Worm (Caenorhabditis elegans) whole organism, L3 larva: ENCODE results near the gene gst-40.
"Not testable (repeated sequence)": the region's sequence is repeated elsewhere in the genome, so short reads cannot be mapped to it uniquely, and the experiment has no call there.

ENCODE experiments used
- R02D3.7 ChIP-seq: fragments of 150-350 bp; optimal IDR thresholded peaks from 2 replicates; lab custom pipeline; 2014; ENCODE audit warnings: missing biosample characterization, missing genetic modification characterization
- ZK546.5 ChIP-seq: sonication (generic microtip); optimal IDR thresholded peaks from 2 replicates; lab custom pipeline; 2017; ENCODE audit warnings: missing biosample characterization, missing genetic modification characterization
- aly-2 ChIP-seq: fragments of 150-350 bp; optimal IDR thresholded peaks from 2 replicates; lab custom pipeline; 2014; ENCODE audit warnings: missing biosample characterization, missing genetic modification characterization
- ama-1 ChIP-seq: fragments of 150-350 bp; optimal IDR thresholded peaks from 2 replicates; lab custom pipeline; 2018
- ceh-28 ChIP-seq: fragments of 150-350 bp; optimal IDR thresholded peaks from 2 replicates; lab custom pipeline; 2014; ENCODE audit warnings: missing biosample characterization, missing genetic modification reagents, missing genetic modification characterization
- ceh-9 ChIP-seq: sonication (generic microtip); optimal IDR thresholded peaks from 2 replicates; lab custom pipeline; 2018; ENCODE audit warnings: missing biosample characterization, missing genetic modification characterization
- daf-12 ChIP-seq: fragments of 150-350 bp; optimal IDR thresholded peaks from 2 replicates; lab custom pipeline; 2014; ENCODE audit warnings: missing biosample characterization, missing genetic modification reagents, missing genetic modification characterization
- egl-27 ChIP-seq: sonication (generic microtip); optimal IDR thresholded peaks from 4 replicates; lab custom pipeline; 2017; ENCODE audit warnings: missing biosample characterization, missing genetic modification reagents, missing genetic modification characterization
- elt-3 ChIP-seq, 3 experiments: fragments of 150-350 bp in 1 of 3; sonication (generic microtip) in 2 of 3; optimal IDR thresholded peaks; 2 replicates in 2 of 3; 4 replicates in 1 of 3; lab custom pipeline; 2014 to 2017; ENCODE audit warnings: missing biosample characterization in 3 of 3, missing genetic modification characterization in 3 of 3
- eor-1 ChIP-seq, 2 experiments: fragments of 150-350 bp; optimal IDR thresholded peaks; 2 replicates each; lab custom pipeline; 2014 to 2018; ENCODE audit warnings: missing biosample characterization in 2 of 2, missing genetic modification characterization in 2 of 2
- fkh-10 ChIP-seq: sonication (generic microtip); optimal IDR thresholded peaks from 2 replicates; lab custom pipeline; 2017; ENCODE audit warnings: missing biosample characterization, missing genetic modification reagents, missing genetic modification characterization
- fos-1 ChIP-seq: fragments of 150-350 bp; optimal IDR thresholded peaks from 2 replicates; lab custom pipeline; 2014; ENCODE audit warnings: missing biosample characterization, missing genetic modification characterization
- hmg-11 ChIP-seq: sonication (generic microtip); optimal IDR thresholded peaks from 2 replicates; lab custom pipeline; 2016; ENCODE audit warnings: missing genetic modification characterization, missing compliant biosample characterization
- jun-1 ChIP-seq: fragments of 150-350 bp; optimal IDR thresholded peaks from 2 replicates; lab custom pipeline; 2014; ENCODE audit warnings: missing biosample characterization, missing genetic modification reagents, missing genetic modification characterization
- lin-15B ChIP-seq: fragments of 150-350 bp; optimal IDR thresholded peaks from 2 replicates; lab custom pipeline; 2014; ENCODE audit warnings: missing biosample characterization, missing genetic modification characterization
- lin-39 ChIP-seq: fragments of 150-350 bp; optimal IDR thresholded peaks from 2 replicates; lab custom pipeline; 2018; ENCODE audit warnings: missing biosample characterization, missing genetic modification reagents, missing genetic modification characterization
- mdl-1 ChIP-seq: fragments of 150-350 bp; optimal IDR thresholded peaks from 2 replicates; lab custom pipeline; 2014; ENCODE audit warnings: missing biosample characterization, missing genetic modification characterization
- nfya-1 ChIP-seq: sonication (generic microtip); optimal IDR thresholded peaks from 2 replicates; lab custom pipeline; 2017; ENCODE audit warnings: missing genetic modification characterization, mild to moderate bottlenecking, missing compliant biosample characterization, antibody characterized with exemption, moderate library complexity; ENCODE audit not compliant: insufficient read depth
- nhr-11 ChIP-seq: fragments of 150-350 bp; optimal IDR thresholded peaks from 2 replicates; lab custom pipeline; 2014; ENCODE audit warnings: missing biosample characterization, missing genetic modification characterization
- nhr-12 ChIP-seq: fragments of 150-350 bp; optimal IDR thresholded peaks from 2 replicates; lab custom pipeline; 2014; ENCODE audit warnings: missing biosample characterization, missing genetic modification characterization
- nhr-23 ChIP-seq: fragments of 150-350 bp; optimal IDR thresholded peaks from 2 replicates; lab custom pipeline; 2014; ENCODE audit warnings: missing biosample characterization, missing genetic modification reagents, missing genetic modification characterization
- nhr-237 ChIP-seq: fragments of 150-350 bp; optimal IDR thresholded peaks from 2 replicates; lab custom pipeline; 2014; ENCODE audit warnings: missing biosample characterization, missing genetic modification characterization
- nhr-25 ChIP-seq: sonication (generic microtip); optimal IDR thresholded peaks from 2 replicates; lab custom pipeline; 2017; ENCODE audit warnings: missing biosample characterization, missing genetic modification characterization
- nhr-28 ChIP-seq: fragments of 150-350 bp; optimal IDR thresholded peaks from 2 replicates; lab custom pipeline; 2014; ENCODE audit warnings: missing biosample characterization, missing genetic modification characterization
- nhr-67 ChIP-seq: fragments of 150-350 bp; optimal IDR thresholded peaks from 2 replicates; lab custom pipeline; 2014; ENCODE audit warnings: missing biosample characterization, missing genetic modification characterization
- nhr-76 ChIP-seq: fragments of 150-350 bp; sonication (generic microtip); optimal IDR thresholded peaks from 5 replicates; lab custom pipeline; 2014; ENCODE audit warnings: missing biosample characterization, missing genetic modification characterization
- nhr-77 ChIP-seq: fragments of 150-350 bp; optimal IDR thresholded peaks from 2 replicates; lab custom pipeline; 2014; ENCODE audit warnings: missing biosample characterization, missing genetic modification characterization
- pha-4 ChIP-seq: fragments of 150-350 bp; optimal IDR thresholded peaks from 2 replicates; lab custom pipeline; 2014; ENCODE audit warnings: missing biosample characterization, missing genetic modification reagents, missing genetic modification characterization
- pqm-1 ChIP-seq: fragments of 150-350 bp; optimal IDR thresholded peaks from 2 replicates; lab custom pipeline; 2017; ENCODE audit warnings: missing biosample characterization, missing genetic modification characterization, inconsistent platforms
- sea-2 ChIP-seq: fragments of 150-350 bp; sonication (generic microtip); optimal IDR thresholded peaks from 4 replicates; lab custom pipeline; 2014; ENCODE audit warnings: missing biosample characterization, missing genetic modification reagents, missing genetic modification characterization
- skn-1 ChIP-seq: fragments of 150-350 bp; optimal IDR thresholded peaks from 2 replicates; lab custom pipeline; 2014; ENCODE audit warnings: missing biosample characterization, missing genetic modification characterization
- snpc-4 ChIP-seq: fragments of 150-350 bp; optimal IDR thresholded peaks from 2 replicates; lab custom pipeline; 2014; ENCODE audit warnings: missing biosample characterization, missing genetic modification characterization
- tbx-2 ChIP-seq: sonication (generic microtip); optimal IDR thresholded peaks from 2 replicates; lab custom pipeline; 2016; ENCODE audit warnings: mild to moderate bottlenecking, missing genetic modification characterization, missing compliant biosample characterization
- unc-39 ChIP-seq: sonication (generic microtip); optimal IDR thresholded peaks from 4 replicates; lab custom pipeline; 2017; ENCODE audit warnings: missing biosample characterization, missing genetic modification characterization
- unc-62 ChIP-seq: fragments of 150-350 bp; sonication (generic microtip); optimal IDR thresholded peaks from 4 replicates; lab custom pipeline; 2014; ENCODE audit warnings: missing biosample characterization, missing genetic modification reagents, missing genetic modification characterization
- zag-1 ChIP-seq: fragments of 150-350 bp; optimal IDR thresholded peaks from 2 replicates; lab custom pipeline; 2014; ENCODE audit warnings: missing biosample characterization, missing genetic modification characterization
- ztf-11 ChIP-seq: fragments of 150-350 bp; optimal IDR thresholded peaks from 2 replicates; lab custom pipeline; 2014; ENCODE audit warnings: missing biosample characterization, missing genetic modification characterization
- ztf-4 ChIP-seq: fragments of 150-350 bp; optimal IDR thresholded peaks from 2 replicates; lab custom pipeline; 2014; ENCODE audit warnings: missing biosample characterization, missing genetic modification characterization

gst-40 gene

DNA sequence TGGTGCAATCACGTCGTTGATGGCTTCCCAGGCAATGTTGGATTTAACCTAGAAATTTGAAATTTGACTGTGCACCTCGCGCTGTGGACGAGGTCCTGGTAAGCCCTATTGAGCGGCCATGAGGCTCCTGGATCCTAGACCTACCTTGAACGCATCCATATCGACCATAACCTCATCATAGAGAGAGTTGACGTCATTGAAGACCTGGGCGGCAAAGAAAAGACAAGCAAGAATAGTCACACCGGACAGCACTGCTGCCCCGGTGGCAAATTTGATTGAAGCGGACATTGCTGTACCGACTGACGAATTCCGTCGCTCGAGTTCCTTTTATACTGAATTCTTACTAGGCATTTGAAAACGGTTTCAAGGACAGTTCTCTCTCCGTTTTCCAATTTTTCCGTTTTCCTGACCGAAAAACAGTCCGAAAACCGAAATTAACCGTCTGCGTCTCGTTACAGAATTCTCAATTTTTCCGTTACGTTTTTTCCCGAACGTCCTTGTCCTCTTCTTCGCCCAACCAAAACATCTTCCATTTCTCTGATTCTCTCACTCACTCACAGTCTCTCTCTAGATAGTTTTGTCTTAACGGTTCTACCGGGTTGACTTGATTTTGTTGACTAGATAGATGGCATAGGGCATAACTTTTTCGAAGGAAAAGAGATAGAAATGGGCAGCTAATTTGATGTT is 3.2 kb downstream of the gst-40 start, which contains the start of gene col-103:
Gene col-103 (minus strand): TSS at position 302 of the 687 bp plus-strand sequence.
- TF ChIP-seq ama-1 (lab: Kevin White, UChicago) (peak; percentile 88), nhr-77 (tag; lab: Kevin White, UChicago) (no peak), nhr-23 (peak; percentile 23), nhr-12 (tag; lab: Kevin White, UChicago) (no peak), unc-62 (GFP tag; lab: Kevin White, UChicago) (peak; percentile 14), nhr-25 (no peak), jun-1 (tag; lab: Kevin White, UChicago) (no peak), snpc-4 (no peak), pha-4 (no peak), unc-39 (tag; lab: Kevin White, UChicago) (no peak), nhr-67 (tag; lab: Kevin White, UChicago) (no peak), nhr-237 (tag; lab: Kevin White, UChicago) (no peak), ztf-11 (tag; lab: Kevin White, UChicago) (no peak), tbx-2 (no peak), mdl-1 (tag; lab: Kevin White, UChicago) (no peak), aly-2 (tag; lab: Kevin White, UChicago) (no peak), pqm-1 (tag; lab: Kevin White, UChicago) (no peak), elt-3 (tag; optimal IDR thresholded peaks at IDR 0.05; lab: Kevin White, UChicago) (no peak), ZK546.5 (tag; lab: Kevin White, UChicago) (no peak)

- TF ChIP-seq ceh-28 (tag; lab: Kevin White, UChicago) (peak; percentile 43), nhr-67 (tag; lab: Kevin White, UChicago) (no peak), unc-62 (GFP tag; lab: Kevin White, UChicago) (no peak), nhr-23 (peak; percentile 50), hmg-11 (peak; percentile 12), ceh-9 (no peak), tbx-2 (no peak), fos-1 (tag; lab: Kevin White, UChicago) (no peak), nhr-28 (tag; lab: Kevin White, UChicago) (no peak), lin-39 (no peak), lin-15B (tag; lab: Kevin White, UChicago) (no peak), sea-2 (GFP tag; lab: Kevin White, UChicago) (no peak), nhr-237 (tag; lab: Kevin White, UChicago) (no peak), daf-12 (no peak), zag-1 (tag; lab: Kevin White, UChicago) (no peak), elt-3 (tag; optimal IDR thresholded peaks at IDR 0.05; lab: Kevin White, UChicago) (no peak), egl-27 (tag; lab: Kevin White, UChicago) (no peak), nhr-11 (tag; lab: Kevin White, UChicago) (no peak), ztf-11 (tag; lab: Kevin White, UChicago) (no peak)
- TF ChIP-seq, all 47 proteins: peak for 3
Measured at ce11 chrIV:768312-768711, 8.0 kb downstream of the gst-40 start, which contains the start of gene F56B3.2. Gene F56B3.2, minus strand, starts transcription at chrIV:768584.

DNA sequence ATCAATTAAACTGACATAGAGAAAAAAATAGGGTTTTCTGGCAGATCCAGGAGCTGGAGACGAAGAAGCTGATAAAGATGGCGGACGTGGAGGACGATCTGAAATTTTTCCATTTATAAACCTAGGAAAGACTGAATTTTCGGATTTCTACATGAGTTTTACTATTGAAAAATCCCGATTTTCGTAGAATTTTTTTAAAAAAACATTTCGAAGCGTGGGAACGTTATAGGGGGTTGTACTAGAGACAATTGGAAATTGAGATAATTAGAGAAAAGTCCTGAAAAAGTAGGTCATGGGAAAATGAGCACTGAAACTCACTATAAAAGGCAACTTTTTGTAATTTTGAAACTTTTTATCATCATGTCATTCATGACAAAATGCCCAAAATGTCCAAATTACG is 10.8 kb downstream of the gst-40 start, which contains the start of gene F56B3.9:
Gene F56B3.9 (plus strand): TSS at position 301 of the 400 bp plus-strand sequence.
- TF ChIP-seq lin-39; ztf-4 (tag; lab: Kevin White, UChicago); nhr-76 (tag; lab: Kevin White, UChicago): not testable (repeated sequence)

ce11 chrIV:772931-773330 is 12.6 kb downstream of the gst-40 start, which contains the start of gene mrpl-2:
Gene mrpl-2, plus strand, starts transcription at chrIV:773237.
- TF ChIP-seq skn-1 (tag; lab: Kevin White, UChicago) (no peak), lin-15B (tag; lab: Kevin White, UChicago) (peak; percentile 58)
- TF ChIP-seq, all 47 proteins: peak for 1

ce11 chrIV:773580-773979 is 13.3 kb downstream of the gst-40 start:
- no peak for TF ChIP-seq nhr-23
- no peak for TF ChIP-seq nhr-12 (tag; lab: Kevin White, UChicago)
- no peak for TF ChIP-seq R02D3.7 (tag; lab: Kevin White, UChicago)
- TF ChIP-seq aly-2 (tag; lab: Kevin White, UChicago), result no peak
- TF ChIP-seq fkh-10 (GFP tag; lab: Kevin White, UChicago), result no peak
- no peak for TF ChIP-seq ceh-9
- no peak for TF ChIP-seq nfya-1 (tag; lab: Kevin White, UChicago)
- no peak for TF ChIP-seq pqm-1 (tag; lab: Kevin White, UChicago)
- no peak for TF ChIP-seq eor-1 (tag; optimal IDR thresholded peaks at IDR 0.05; lab: Kevin White, UChicago)
- TF ChIP-seq ztf-4 (tag; lab: Kevin White, UChicago), result no peak
- TF ChIP-seq nhr-25, result no peak
